Worm (Caenorhabditis elegans): ENCODE data around the gene K01A2.4.
A peak's percentile ranks its signal among the peaks of the same experiment; 100 is the strongest.

The K01A2.4 gene

ce11 chrII:319459-319858, 12.2 kb downstream of the K01A2.4 start, which contains the start of gene far-7:
Gene far-7, plus strand, starts transcription at chrII:319789.
- TF ChIP-seq fos-1 (tag; optimal IDR thresholded peaks at IDR 0.05) (no peak), ama-1 (optimal IDR thresholded peaks at IDR 0.05) (peak; percentile 56)

ce11 chrII:320783-321182, 13.5 kb downstream of the K01A2.4 start:
- TF ChIP-seq nhr-43 (tag; optimal IDR thresholded peaks at IDR 0.05; ENCODE audit: poor library complexity, severe bottlenecking) (no peak), fkh-2 (tag; optimal IDR thresholded peaks at IDR 0.05) (no peak)

DNA sequence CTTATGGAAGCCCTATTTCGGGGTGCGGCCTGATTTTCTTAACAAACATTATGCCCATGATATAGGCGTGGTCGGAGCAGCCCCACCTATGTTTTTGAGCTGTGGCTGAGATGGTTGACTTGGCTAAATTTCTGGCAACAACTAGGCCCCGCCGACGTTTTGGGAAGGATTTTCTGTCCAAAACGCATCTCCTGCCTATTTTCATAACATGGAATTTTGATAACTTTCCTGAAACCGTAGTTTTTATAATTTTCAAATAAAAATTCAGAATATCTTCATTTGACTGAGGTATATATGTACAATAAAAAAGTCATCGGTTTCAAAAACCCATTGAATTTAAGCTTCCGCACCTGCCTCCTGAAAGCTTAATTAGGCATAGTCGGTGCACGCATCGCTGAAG, 13.9 kb downstream of the K01A2.4 start:
- TF ChIP-seq nhr-76 (tag; optimal IDR thresholded peaks at IDR 0.05) = no peak
- no peak for TF ChIP-seq elt-3 (tag; optimal IDR thresholded peaks at IDR 0.05)
- TF ChIP-seq unc-62 (GFP tag; optimal IDR thresholded peaks at IDR 0.05) = no peak
- TF ChIP-seq lsy-12 (tag; optimal IDR thresholded peaks at IDR 0.05) = no peak
- no peak for TF ChIP-seq nhr-237 (tag; optimal IDR thresholded peaks at IDR 0.05)
- no peak for TF ChIP-seq eor-1 (tag; optimal IDR thresholded peaks at IDR 0.05)
- no peak for TF ChIP-seq nhr-67 (tag; optimal IDR thresholded peaks at IDR 0.05)
- no peak for TF ChIP-seq nfya-1 (tag; optimal IDR thresholded peaks at IDR 0.05; ENCODE audit: insufficient read depth)
- no peak for TF ChIP-seq lin-15B (tag; optimal IDR thresholded peaks at IDR 0.05)
- no peak for TF ChIP-seq ama-1 (optimal IDR thresholded peaks at IDR 0.05)
- no peak for TF ChIP-seq ceh-16 (tag; optimal IDR thresholded peaks at IDR 0.05)
- no peak for TF ChIP-seq nhr-11 (tag; optimal IDR thresholded peaks at IDR 0.05)
- TF ChIP-seq zag-1 (tag; optimal IDR thresholded peaks at IDR 0.05) = no peak

ce11 chrII:323048-323776, 16.0 kb downstream of the K01A2.4 start, which contains the start of gene K01A2.10:
Gene K01A2.10, minus strand, starts transcription at chrII:323098.
- TF ChIP-seq daf-12 (tag; optimal IDR thresholded peaks at IDR 0.05) = no peak
- TF ChIP-seq fkh-10 (GFP tag; optimal IDR thresholded peaks at IDR 0.05) = no peak
- TF ChIP-seq jun-1 (tag; optimal IDR thresholded peaks at IDR 0.05) = no peak
- TF ChIP-seq egl-5 (tag; optimal IDR thresholded peaks at IDR 0.05) = peak; percentile 80
- TF ChIP-seq eor-1 (tag; optimal IDR thresholded peaks at IDR 0.05) = no peak
- TF ChIP-seq skn-1 (tag; optimal IDR thresholded peaks at IDR 0.05) = no peak
- peak; percentile 75 for TF ChIP-seq nfya-1 (tag; optimal IDR thresholded peaks at IDR 0.05; ENCODE audit: insufficient read depth)
- no peak for TF ChIP-seq pqm-1 (tag; optimal IDR thresholded peaks at IDR 0.05)
- TF ChIP-seq elt-3 (tag; optimal IDR thresholded peaks at IDR 0.05) = no peak
- TF ChIP-seq nhr-28 (tag; optimal IDR thresholded peaks at IDR 0.05) = no peak
- TF ChIP-seq R02D3.7 (tag; optimal IDR thresholded peaks at IDR 0.05) = no peak
- no peak for TF ChIP-seq fos-1 (tag; optimal IDR thresholded peaks at IDR 0.05)
- no peak for TF ChIP-seq ZK546.5 (tag; optimal IDR thresholded peaks at IDR 0.05)
- no peak for TF ChIP-seq nhr-77 (tag; optimal IDR thresholded peaks at IDR 0.05)
- TF ChIP-seq ceh-16 (tag; optimal IDR thresholded peaks at IDR 0.05) = no peak
- TF ChIP-seq unc-62 (GFP tag; optimal IDR thresholded peaks at IDR 0.05) = no peak
- TF ChIP-seq nhr-25 (tag; optimal IDR thresholded peaks at IDR 0.05) = peak; percentile 23
- TF ChIP-seq snpc-4 (tag; optimal IDR thresholded peaks at IDR 0.05) = peak; percentile 57
- TF ChIP-seq ceh-28 (tag; optimal IDR thresholded peaks at IDR 0.05) = no peak
- no peak for TF ChIP-seq hmg-11 (tag; optimal IDR thresholded peaks at IDR 0.05)
- TF ChIP-seq unc-39 (tag; optimal IDR thresholded peaks at IDR 0.05) = no peak
- TF ChIP-seq tbx-2 (tag; optimal IDR thresholded peaks at IDR 0.05) = no peak
- TF ChIP-seq ceh-9 (tag; optimal IDR thresholded peaks at IDR 0.05) = no peak
- TF ChIP-seq ama-1 (optimal IDR thresholded peaks at IDR 0.05) = no peak
- no peak for TF ChIP-seq egl-27 (tag; optimal IDR thresholded peaks at IDR 0.05)
- TF ChIP-seq nhr-237 (tag; optimal IDR thresholded peaks at IDR 0.05) = no peak
- TF ChIP-seq lin-39 (tag; optimal IDR thresholded peaks at IDR 0.05) = peak; percentile 89
- TF ChIP-seq elt-1 (tag; optimal IDR thresholded peaks at IDR 0.05) = peak; percentile 4
- no peak for TF ChIP-seq lsy-12 (tag; optimal IDR thresholded peaks at IDR 0.05)
- no peak for TF ChIP-seq zag-1 (tag; optimal IDR thresholded peaks at IDR 0.05)
- TF ChIP-seq nhr-43 (tag; optimal IDR thresholded peaks at IDR 0.05; ENCODE audit: poor library complexity, severe bottlenecking) = no peak
- no peak for TF ChIP-seq sea-2 (GFP tag; optimal IDR thresholded peaks at IDR 0.05)
- TF ChIP-seq pha-4 (tag; optimal IDR thresholded peaks at IDR 0.05) = no peak
- no peak for TF ChIP-seq nhr-23 (tag; optimal IDR thresholded peaks at IDR 0.05)
- peak; percentile 31 for TF ChIP-seq lin-15B (tag; optimal IDR thresholded peaks at IDR 0.05)

Data from whole organism, L3 larva.